Fruit fly (Drosophila melanogaster): ENCODE data around the gene Pka-R1.

The Pka-R1 gene

dm6 chr3L:20796757-20797156 lies 19.2 kb upstream of the Pka-R1 start:
- TF ChIP-seq Mnt (GFP tag; optimal IDR thresholded peaks at IDR 0.05) (no peak), ovo (GFP tag; optimal IDR thresholded peaks at IDR 0.05) (no peak), CG12768 (GFP tag; optimal IDR thresholded peaks at IDR 0.05) (no peak), pad (GFP tag; optimal IDR thresholded peaks at IDR 0.05) (no peak), toe (GFP tag; optimal IDR thresholded peaks at IDR 0.05) (no peak), Hr96 (GFP tag; optimal IDR thresholded peaks at IDR 0.05) (no peak), Crg-1 (GFP tag; optimal IDR thresholded peaks at IDR 0.05) (no peak), CG14711 (tag; optimal IDR thresholded peaks at IDR 0.05) (no peak), CG33017 (tag; optimal IDR thresholded peaks at IDR 0.05) (no peak)

- TF ChIP-seq Clk (GFP tag; optimal IDR thresholded peaks at IDR 0.05) (no peak), CG7045 (GFP tag; optimal IDR thresholded peaks at IDR 0.05) (no peak), ovo (GFP tag; optimal IDR thresholded peaks at IDR 0.05) (no peak), CG5204 (GFP tag; optimal IDR thresholded peaks at IDR 0.05) (no peak), CG14711 (tag; optimal IDR thresholded peaks at IDR 0.05) (no peak), pad (GFP tag; optimal IDR thresholded peaks at IDR 0.05) (no peak), cnc (optimal IDR thresholded peaks at IDR 0.05) (no peak), cic (GFP tag; optimal IDR thresholded peaks at IDR 0.05) (no peak), toe (GFP tag; optimal IDR thresholded peaks at IDR 0.05) (no peak)
Observed at dm6 chr3L:20797379-20797778, 18.5 kb upstream of the Pka-R1 start.

- TF ChIP-seq kay (GFP tag; ENCODE audit: borderline replicate concordance) (no peak), ovo (GFP tag; optimal IDR thresholded peaks at IDR 0.05) (peak; percentile 92), toe (GFP tag; optimal IDR thresholded peaks at IDR 0.05) (peak; percentile 81), CG33017 (tag; optimal IDR thresholded peaks at IDR 0.05) (peak; percentile 74), tj (GFP tag; optimal IDR thresholded peaks at IDR 0.05) (peak; percentile 67), cnc (optimal IDR thresholded peaks at IDR 0.05) (no peak), CG5204 (GFP tag; optimal IDR thresholded peaks at IDR 0.05) (no peak), CG14711 (tag; optimal IDR thresholded peaks at IDR 0.05) (peak; percentile 67), cic (GFP tag; optimal IDR thresholded peaks at IDR 0.05) (peak; percentile 46), Clk (GFP tag; optimal IDR thresholded peaks at IDR 0.05) (peak; percentile 48), CG7045 (GFP tag; optimal IDR thresholded peaks at IDR 0.05) (peak; percentile 85), Mnt (GFP tag; optimal IDR thresholded peaks at IDR 0.05) (peak; percentile 72), CG12768 (GFP tag; optimal IDR thresholded peaks at IDR 0.05) (peak; percentile 68), bab1 (GFP tag; optimal IDR thresholded peaks at IDR 0.05) (peak; percentile 92), CG1620 (GFP tag; optimal IDR thresholded peaks at IDR 0.05) (peak; percentile 88), CG11617 (GFP tag; optimal IDR thresholded peaks at IDR 0.05) (peak; percentile 89), Crg-1 (GFP tag; optimal IDR thresholded peaks at IDR 0.05) (peak; percentile 91), pad (GFP tag; optimal IDR thresholded peaks at IDR 0.05) (peak; percentile 81), Hr96 (GFP tag; optimal IDR thresholded peaks at IDR 0.05) (peak; percentile 76), CG7101 (tag; optimal IDR thresholded peaks at IDR 0.05) (peak; percentile 87)
Observed at dm6 chr3L:20798325-20798846, 17.5 kb upstream of the Pka-R1 start, which contains the start of the genes CG3698 and tzn. CG3698 (minus strand) TSS chr3L:20798375. tzn (plus strand) TSS chr3L:20798645.

- TF ChIP-seq Clk (GFP tag; optimal IDR thresholded peaks at IDR 0.05) = no peak
- no peak for TF ChIP-seq CG33017 (tag; optimal IDR thresholded peaks at IDR 0.05)
- peak; percentile 23 for TF ChIP-seq bab1 (GFP tag; optimal IDR thresholded peaks at IDR 0.05)
- peak; percentile 2 for TF ChIP-seq tj (GFP tag; optimal IDR thresholded peaks at IDR 0.05)
- no peak for TF ChIP-seq Mnt (GFP tag; optimal IDR thresholded peaks at IDR 0.05)
Observed at dm6 chr3L:20800208-20800607, 15.7 kb upstream of the Pka-R1 start, which contains the start of gene Spc105R. Spc105R (plus strand) TSS chr3L:20800410.

dm6 chr3L:20809088-20809999 lies 6.6 kb upstream of the Pka-R1 start, which contains the start of the genes CG3634 and HIPP1:
CG3634 (minus strand) TSS chr3L:20809272.
HIPP1 (plus strand) TSS chr3L:20809669.
- TF ChIP-seq CG11617 (GFP tag; optimal IDR thresholded peaks at IDR 0.05) = peak; percentile 16
- TF ChIP-seq tj (GFP tag; optimal IDR thresholded peaks at IDR 0.05) = peak; percentile 25
- peak; percentile 6 for TF ChIP-seq Mnt (GFP tag; optimal IDR thresholded peaks at IDR 0.05)
- peak; percentile 48 for TF ChIP-seq CG14711 (tag; optimal IDR thresholded peaks at IDR 0.05)
- no peak for TF ChIP-seq pad (GFP tag; optimal IDR thresholded peaks at IDR 0.05)

- TF ChIP-seq CG11617 (GFP tag; optimal IDR thresholded peaks at IDR 0.05) = no peak
- TF ChIP-seq CG7101 (tag; optimal IDR thresholded peaks at IDR 0.05) = no peak
- no peak for TF ChIP-seq Mnt (GFP tag; optimal IDR thresholded peaks at IDR 0.05)
- TF ChIP-seq bab1 (GFP tag; optimal IDR thresholded peaks at IDR 0.05) = no peak
- no peak for TF ChIP-seq Crg-1 (GFP tag; optimal IDR thresholded peaks at IDR 0.05)
- TF ChIP-seq pad (GFP tag; optimal IDR thresholded peaks at IDR 0.05) = no peak
- no peak for TF ChIP-seq CG1620 (GFP tag; optimal IDR thresholded peaks at IDR 0.05)
Observed at dm6 chr3L:20817927-20818326, 2.0 kb downstream of the Pka-R1 start, which contains the start of gene Mst77F. Mst77F (minus strand) TSS chr3L:20818027.
